Worm (Caenorhabditis elegans) whole organism, L1 larva: Measurements from ENCODE around the gene F08C6.5.

Experiments used
- C34B4.2 ChIP-seq: sonication (generic microtip); optimal IDR thresholded peaks from 2 replicates; lab custom pipeline; 2017; ENCODE audit warnings: mild to moderate bottlenecking, missing genetic modification characterization, missing compliant biosample characterization
- ceh-82 ChIP-seq, 3 experiments: fragments of 150-350 bp in 1 of 3; sonication (generic microtip) in 2 of 3; optimal IDR thresholded peaks; 2 replicates each; lab custom pipeline; 2014 to 2017; ENCODE audit warnings: missing biosample characterization in 3 of 3, missing genetic modification characterization in 3 of 3
- elt-2 ChIP-seq: sonication (generic microtip); optimal IDR thresholded peaks from 2 replicates; lab custom pipeline; 2016; ENCODE audit warnings: missing genetic modification characterization, mild to moderate bottlenecking, inconsistent platforms, missing compliant biosample characterization, missing genetic modification reagents
- mdl-1 ChIP-seq, 2 experiments: fragments of 150-350 bp; optimal IDR thresholded peaks; 2 replicates each; lab custom pipeline; 2014 to 2017; ENCODE audit warnings: missing biosample characterization in 2 of 2, missing genetic modification characterization in 2 of 2, inconsistent platforms in 1 of 2

- TF ChIP-seq C34B4.2 (tag; lab: Kevin White, UChicago) (no peak), mdl-1 (tag; optimal IDR thresholded peaks at IDR 0.05; lab: Kevin White, UChicago) (no peak), ceh-82 (tag; optimal IDR thresholded peaks at IDR 0.05; lab: Kevin White, UChicago) (no peak), elt-2 (tag; lab: Kevin White, UChicago) (no peak)
Measured at ce11 chrX:7586588-7586987, 27.4 kb downstream of the F08C6.5 start.
